Fruit fly (Drosophila melanogaster): ENCODE results near the gene CG4066.

dm6 chr3R:12329827-12330226, 18.7 kb downstream of the CG4066 start:
- no peak for TF ChIP-seq pan (optimal IDR thresholded peaks at IDR 0.05)
- TF ChIP-seq Dll (optimal IDR thresholded peaks at IDR 0.05) = no peak
- TF ChIP-seq EcR (GFP tag; optimal IDR thresholded peaks at IDR 0.05) = no peak
- TF ChIP-seq psq (optimal IDR thresholded peaks at IDR 0.05) = no peak
- no peak for TF ChIP-seq CG8478 (optimal IDR thresholded peaks at IDR 0.05)
